Worm (Caenorhabditis elegans) whole organism, L4 larva: Measurements from ENCODE around the gene srg-21.

ENCODE experiments used
- F26F4.8 ChIP-seq: fragments of 200-800 bp; sonication (Bioruptor generic); conservative IDR thresholded peaks from 2 replicates; pipeline ENCODE4 v1.3.6; 2022; ENCODE audit warnings: missing genetic modification characterization, missing compliant biosample characterization
- F37D6.2 ChIP-seq: sonication (generic microtip); optimal IDR thresholded peaks from 2 replicates; lab custom pipeline; 2016; ENCODE audit warnings: mild to moderate bottlenecking, missing genetic modification characterization, missing compliant biosample characterization
- T26A8.4 ChIP-seq: fragments of 200-800 bp; sonication (Bioruptor generic); IDR thresholded peaks from 2 replicates; pipeline ENCODE4 v1.3.6; 2022; ENCODE audit warnings: missing genetic modification characterization, missing compliant biosample characterization
- Y5F2A.4 ChIP-seq: fragments of 200-800 bp; sonication (Bioruptor generic); optimal IDR thresholded peaks from 2 replicates; lab custom pipeline; 2018; ENCODE audit warnings: mild to moderate bottlenecking, missing genetic modification characterization, missing compliant biosample characterization
- Y75B8A.6 ChIP-seq: fragments of 200-800 bp; sonication (Bioruptor generic); IDR thresholded peaks from 2 replicates; pipeline ENCODE4 v1.3.6; 2022; ENCODE audit warnings: missing genetic modification reagents, missing genetic modification characterization, missing compliant biosample characterization
- ama-1 ChIP-seq: fragments of 150-350 bp; optimal IDR thresholded peaks from 2 replicates; lab custom pipeline; 2014; ENCODE audit warnings: inconsistent platforms, mixed read lengths
- attf-4 ChIP-seq: sonication (generic microtip); optimal IDR thresholded peaks from 3 replicates; lab custom pipeline; 2017; ENCODE audit warnings: missing biosample characterization, missing genetic modification characterization
- ceh-28 ChIP-seq: fragments of 150-350 bp; optimal IDR thresholded peaks from 2 replicates; lab custom pipeline; 2014; ENCODE audit warnings: missing biosample characterization, missing genetic modification reagents, missing genetic modification characterization
- ceh-44 ChIP-seq: fragments of 200-800 bp; sonication (Bioruptor generic); IDR thresholded peaks from 2 replicates; pipeline ENCODE4 v1.3.6; 2022; ENCODE audit warnings: missing genetic modification reagents, missing genetic modification characterization, missing compliant biosample characterization
- daf-19 ChIP-seq: fragments of 200-800 bp; sonication (Bioruptor generic); conservative IDR thresholded peaks from 2 replicates; pipeline ENCODE4 v1.3.6; 2022; ENCODE audit warnings: missing genetic modification characterization, missing compliant biosample characterization
- daf-8 ChIP-seq: fragments of 200-800 bp; sonication (Bioruptor generic); IDR thresholded peaks from 2 replicates; pipeline ENCODE4 v1.3.6; 2022; ENCODE audit warnings: missing genetic modification characterization, missing compliant biosample characterization
- dpl-1 ChIP-seq: fragments of 150-350 bp; optimal IDR thresholded peaks from 2 replicates; lab custom pipeline; 2014; ENCODE audit warnings: missing biosample characterization, missing genetic modification reagents, missing genetic modification characterization
- duxl-1 ChIP-seq: sonication (generic microtip); optimal IDR thresholded peaks from 2 replicates; lab custom pipeline; 2016; ENCODE audit warnings: mild to moderate bottlenecking, missing genetic modification characterization, moderate library complexity, missing compliant biosample characterization; ENCODE audit not compliant: poor library complexity
- egl-27 ChIP-seq: sonication (generic microtip); optimal IDR thresholded peaks from 3 replicates; lab custom pipeline; 2017; ENCODE audit warnings: missing biosample characterization, missing genetic modification reagents, missing genetic modification characterization
- hif-1 ChIP-seq, 2 experiments: sonication (generic microtip); optimal IDR thresholded peaks; 2 replicates each; lab custom pipeline; 2016 to 2017; ENCODE audit warnings: missing compliant biosample characterization in 2 of 2, missing genetic modification characterization in 2 of 2, missing genetic modification reagents in 2 of 2, missing genotype in 2 of 2, mild to moderate bottlenecking in 1 of 2
- hlh-11 ChIP-seq: fragments of 200-800 bp; sonication (Bioruptor generic); optimal IDR thresholded peaks from 2 replicates; lab custom pipeline; 2018; ENCODE audit warnings: mild to moderate bottlenecking, missing genetic modification characterization, missing compliant biosample characterization
- hmg-1.1 ChIP-seq: fragments of 200-800 bp; sonication (Bioruptor generic); IDR thresholded peaks from 2 replicates; pipeline ENCODE4 v1.3.6; 2022; ENCODE audit warnings: missing genetic modification reagents, missing genetic modification characterization, missing compliant biosample characterization
- jun-1 ChIP-seq: fragments of 150-350 bp; optimal IDR thresholded peaks from 2 replicates; lab custom pipeline; 2014; ENCODE audit warnings: missing biosample characterization, missing genetic modification reagents, missing genetic modification characterization
- lim-7 ChIP-seq: fragments of 200-800 bp; sonication (Bioruptor generic); IDR thresholded peaks from 2 replicates; pipeline ENCODE4 v1.3.6; 2022; ENCODE audit warnings: missing genetic modification characterization, missing compliant biosample characterization
- lin-13 ChIP-seq: fragments of 150-350 bp; optimal IDR thresholded peaks from 2 replicates; lab custom pipeline; 2014; ENCODE audit warnings: missing biosample characterization, missing genetic modification reagents, missing genetic modification characterization
- lin-29 ChIP-seq: fragments of 200-800 bp; sonication (Bioruptor generic); IDR thresholded peaks from 2 replicates; pipeline ENCODE4 v1.3.6; 2022; ENCODE audit warnings: missing genetic modification reagents, missing genetic modification characterization, missing compliant biosample characterization
- madf-5 ChIP-seq, 2 experiments: fragments of 200-800 bp; sonication (Bioruptor generic); IDR thresholded peaks; 2 replicates each; pipeline ENCODE4 v1.3.6; 2022; ENCODE audit warnings: missing compliant biosample characterization in 2 of 2, missing genetic modification characterization in 2 of 2
- mdl-1 ChIP-seq, 2 experiments: fragments of 150-350 bp in 1 of 2; sonication (generic microtip) in 1 of 2; optimal IDR thresholded peaks; 2 replicates each; lab custom pipeline; 2014 to 2017; ENCODE audit warnings: missing biosample characterization in 2 of 2, missing genetic modification characterization in 2 of 2
- mes-2 ChIP-seq: sonication (generic microtip); optimal IDR thresholded peaks from 2 replicates; lab custom pipeline; 2016; ENCODE audit warnings: missing genotype, mild to moderate bottlenecking, missing genetic modification characterization, missing compliant biosample characterization; ENCODE audit not compliant: poor library complexity, severe bottlenecking
- nhr-10 ChIP-seq: fragments of 150-350 bp; optimal IDR thresholded peaks from 2 replicates; lab custom pipeline; 2014; ENCODE audit warnings: missing biosample characterization, missing genetic modification characterization
- nhr-102 ChIP-seq: sonication (generic microtip); optimal IDR thresholded peaks from 2 replicates; lab custom pipeline; 2016; ENCODE audit warnings: mild to moderate bottlenecking, missing genetic modification characterization, moderate library complexity, missing compliant biosample characterization
- nhr-11 ChIP-seq: fragments of 150-350 bp; optimal IDR thresholded peaks from 2 replicates; lab custom pipeline; 2014; ENCODE audit warnings: missing biosample characterization, missing genetic modification characterization
- nhr-237 ChIP-seq: sonication (generic microtip); optimal IDR thresholded peaks from 2 replicates; lab custom pipeline; 2017; ENCODE audit warnings: missing biosample characterization, missing genetic modification characterization
- nhr-42 ChIP-seq: fragments of 200-800 bp; sonication (Bioruptor generic); IDR thresholded peaks from 2 replicates; pipeline ENCODE4 v1.3.6; 2022; ENCODE audit warnings: missing genetic modification characterization, missing compliant biosample characterization
- nhr-48 ChIP-seq: sonication (generic microtip); optimal IDR thresholded peaks from 2 replicates; lab custom pipeline; 2016; ENCODE audit warnings: mild to moderate bottlenecking, missing genetic modification characterization, missing compliant biosample characterization
- nhr-6 ChIP-seq: fragments of 150-350 bp; optimal IDR thresholded peaks from 2 replicates; lab custom pipeline; 2014; ENCODE audit warnings: missing biosample characterization, missing genetic modification characterization
- nhr-76 ChIP-seq: fragments of 150-350 bp; optimal IDR thresholded peaks from 2 replicates; lab custom pipeline; 2014; ENCODE audit warnings: missing biosample characterization, missing genetic modification characterization
- saeg-2 ChIP-seq: fragments of 200-800 bp; sonication (Bioruptor generic); IDR thresholded peaks from 2 replicates; pipeline ENCODE4 v1.3.6; 2022; ENCODE audit warnings: missing genetic modification reagents, missing genetic modification characterization, missing compliant biosample characterization
- spr-1 ChIP-seq: sonication (generic microtip); optimal IDR thresholded peaks from 2 replicates; lab custom pipeline; 2016; ENCODE audit warnings: mild to moderate bottlenecking, missing genetic modification characterization, missing compliant biosample characterization
- zag-1 ChIP-seq: fragments of 150-350 bp; optimal IDR thresholded peaks from 2 replicates; lab custom pipeline; 2014; ENCODE audit warnings: missing biosample characterization, missing genetic modification characterization
- ztf-11 ChIP-seq: fragments of 150-350 bp; optimal IDR thresholded peaks from 2 replicates; lab custom pipeline; 2014; ENCODE audit warnings: missing biosample characterization, missing genetic modification characterization

srg-21 gene

DNA sequence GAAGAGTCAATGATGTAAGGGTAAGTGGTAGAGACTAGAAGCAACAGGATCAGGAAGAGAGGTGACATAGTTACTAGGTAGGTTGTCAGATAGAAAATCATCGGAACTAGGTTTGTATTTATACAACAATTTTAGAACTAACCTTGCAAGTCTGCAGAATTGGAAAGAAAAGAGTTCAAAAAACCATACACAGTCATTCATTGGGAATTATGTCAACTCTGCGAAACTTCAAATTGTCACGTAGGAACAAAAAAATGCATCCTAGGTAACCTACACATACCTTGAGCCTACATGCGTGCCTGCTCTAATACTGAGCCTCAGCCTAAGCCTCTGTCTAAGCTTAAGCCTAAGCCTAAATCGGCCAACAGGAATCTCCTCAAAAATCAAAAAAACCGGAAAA is 35.2 kb upstream of the srg-21 start, which contains the start of gene ins-19 (continued):
- no peak for TF ChIP-seq nhr-11 (tag; lab: Kevin White, UChicago)
- TF ChIP-seq mdl-1 (tag; optimal IDR thresholded peaks at IDR 0.05; lab: Kevin White, UChicago), result no peak
- no peak for TF ChIP-seq F37D6.2 (tag; lab: Kevin White, UChicago)
- no peak for TF ChIP-seq hmg-1.1 (GFP tag; lab: Robert Waterston, UW)

DNA sequence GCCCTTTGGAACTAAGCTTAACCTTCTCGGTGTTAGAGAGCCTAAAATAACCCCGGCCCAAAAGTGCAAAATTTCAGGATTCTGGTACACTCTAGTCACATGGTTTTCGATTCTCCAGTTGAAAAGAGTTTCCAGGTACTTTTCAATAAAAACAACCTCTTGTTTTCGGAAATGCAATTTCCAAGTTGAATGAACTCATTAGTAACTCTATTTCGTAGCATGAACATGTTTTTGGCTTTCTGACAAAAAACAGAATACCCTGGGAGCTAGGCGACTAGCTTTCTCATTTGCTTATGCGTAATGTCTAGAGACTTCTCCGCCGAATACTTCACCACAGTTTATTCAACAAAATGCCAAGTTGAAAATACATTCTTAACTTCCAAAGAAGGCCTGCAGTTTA is 32.0 kb upstream of the srg-21 start, which contains the start of gene srh-71:
Gene srh-71, plus strand, starts transcription at position 301 of the 400 bp plus-strand sequence.
- TF ChIP-seq ceh-44 (no peak), Y75B8A.6 (GFP tag; lab: Robert Waterston, UW) (no peak), nhr-237 (tag; lab: Kevin White, UChicago) (no peak), lim-7 (GFP tag; lab: Robert Waterston, UW) (no peak), daf-19 (GFP tag; lab: Robert Waterston, UW) (no peak), egl-27 (tag; lab: Kevin White, UChicago) (no peak), ztf-11 (tag; lab: Kevin White, UChicago) (no peak), daf-8 (GFP tag; lab: Robert Waterston, UW) (no peak), zag-1 (no peak), jun-1 (no peak), lin-13 (GFP tag; lab: Kevin White, UChicago) (no peak), Y5F2A.4 (GFP tag; lab: Kevin White, UChicago) (no peak)

ce11 chrII:3118907-3119382 is 27.8 kb upstream of the srg-21 start, which contains the start of gene T10D4.6:
TSS of gene T10D4.6 (plus strand) at chrII:3119332.
- TF ChIP-seq nhr-6 (tag; lab: Kevin White, UChicago) (peak; percentile 0), mes-2 (tag; lab: Kevin White, UChicago) (peak; percentile 47), dpl-1 (GFP tag; lab: Kevin White, UChicago) (peak; percentile 24), hmg-1.1 (GFP tag; lab: Robert Waterston, UW) (peak; percentile 44; the same call in 1 of the 2 replicates), saeg-2 (GFP tag; lab: Robert Waterston, UW) (no peak)

DNA sequence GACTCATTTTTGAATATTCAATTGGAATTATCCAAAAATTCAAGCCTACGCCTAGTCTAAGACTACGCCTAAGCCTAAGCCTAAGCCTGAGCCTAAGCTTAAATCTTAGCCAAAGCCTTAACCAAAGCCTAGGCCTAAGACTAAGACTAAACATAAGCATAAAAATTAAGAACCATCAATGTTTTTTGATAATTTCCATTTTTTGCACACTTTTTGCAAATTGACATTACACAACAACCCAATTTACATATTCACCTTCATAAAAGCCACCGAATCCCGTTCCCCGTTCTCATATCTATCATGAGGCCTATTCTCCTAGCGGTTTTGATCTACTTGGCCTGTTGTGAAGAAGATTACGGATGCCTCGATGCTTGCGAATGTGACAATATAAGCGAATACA is 26.3 kb upstream of the srg-21 start, which contains the start of gene T10D4.7:
Gene T10D4.7, plus strand, starts transcription at position 301 of the 400 bp plus-strand sequence.
- no peak for TF ChIP-seq daf-19 (GFP tag; lab: Robert Waterston, UW)
- no peak for TF ChIP-seq hmg-1.1 (GFP tag; lab: Robert Waterston, UW)
- TF ChIP-seq nhr-102 (tag; lab: Kevin White, UChicago), result no peak
- no peak for TF ChIP-seq hlh-11

DNA sequence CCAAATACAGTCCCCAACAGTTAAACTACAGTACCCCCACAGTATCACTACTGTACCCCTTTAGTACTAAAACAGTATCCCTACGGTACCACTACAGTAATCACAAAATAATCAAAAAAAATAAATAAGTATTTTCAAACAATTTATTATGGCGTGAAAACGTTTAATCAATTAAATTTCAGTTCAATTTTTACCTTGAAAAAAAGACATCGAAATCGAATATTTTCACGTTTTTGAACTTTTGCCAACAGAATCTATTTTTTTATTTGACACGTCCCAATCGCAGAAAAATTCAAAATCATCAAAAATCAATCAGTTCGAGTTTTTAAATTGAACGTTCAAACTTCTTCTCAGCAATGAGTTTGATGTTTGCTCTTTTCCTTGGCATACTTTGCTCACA is 22.8 kb upstream of the srg-21 start, which contains the start of gene clec-123:
Gene clec-123, plus strand, starts transcription at position 301 of the 400 bp plus-strand sequence.
- TF ChIP-seq attf-4 (tag; lab: Kevin White, UChicago) (no peak), madf-5 (GFP tag; IDR thresholded peaks at IDR 0.05; lab: Robert Waterston, UW) (no peak), spr-1 (tag; lab: Kevin White, UChicago) (no peak), nhr-42 (GFP tag; lab: Robert Waterston, UW) (no peak), hif-1 (tag; optimal IDR thresholded peaks at IDR 0.05; lab: Kevin White, UChicago) (no peak), nhr-10 (no peak), duxl-1 (tag; lab: Kevin White, UChicago) (no peak), ceh-28 (no peak), F26F4.8 (GFP tag; lab: Robert Waterston, UW) (no peak), nhr-48 (tag; lab: Kevin White, UChicago) (no peak), T26A8.4 (no peak), lin-29 (GFP tag; lab: Robert Waterston, UW) (no peak), nhr-76 (tag; lab: Kevin White, UChicago) (no peak), ama-1 (no peak)
